Fruit fly (Drosophila melanogaster): Measurements from ENCODE around the gene ScpX.

- no peak for TF ChIP-seq topi (GFP tag; optimal IDR thresholded peaks at IDR 0.05)
- TF ChIP-seq CG3032 (tag; optimal IDR thresholded peaks at IDR 0.05) = no peak
- no peak for TF ChIP-seq Hr39 (GFP tag; optimal IDR thresholded peaks at IDR 0.05)
- no peak for TF ChIP-seq Sox14 (GFP tag; optimal IDR thresholded peaks at IDR 0.05)
- no peak for TF ChIP-seq eg (GFP tag; IDR thresholded peaks at IDR 0.05)
- no peak for TF ChIP-seq Ets21C (GFP tag; optimal IDR thresholded peaks at IDR 0.05)
- TF ChIP-seq CG15336 (GFP tag; IDR thresholded peaks at IDR 0.05) = no peak
- TF ChIP-seq OdsH (GFP tag; optimal IDR thresholded peaks at IDR 0.05) = no peak
- no peak for TF ChIP-seq Sox102F (GFP tag; optimal IDR thresholded peaks at IDR 0.05)
- no peak for TF ChIP-seq fd59A (GFP tag; optimal IDR thresholded peaks at IDR 0.05)
These were observed 12.0 kb upstream of the ScpX start, which contains the start of gene Ugt36F1 for dm6 chr2L:18819044-18819443.

Measured in whole organism, prepupa.